Worm (Caenorhabditis elegans): ENCODE measurements around the gene Y51A2B.5.

- TF ChIP-seq sox-4 (tag; optimal IDR thresholded peaks at IDR 0.05): no peak
- TF ChIP-seq C38D4.7 (GFP tag; optimal IDR thresholded peaks at IDR 0.05): no peak
- TF ChIP-seq pax-1 (tag; optimal IDR thresholded peaks at IDR 0.05): no peak
- TF ChIP-seq nhr-11 (tag; optimal IDR thresholded peaks at IDR 0.05): no peak
- no peak for TF ChIP-seq ceh-9 (tag; optimal IDR thresholded peaks at IDR 0.05)
- no peak for TF ChIP-seq F13H6.1 (tag; optimal IDR thresholded peaks at IDR 0.05)
- no peak for TF ChIP-seq npax-4 (tag; optimal IDR thresholded peaks at IDR 0.05)
- no peak for TF ChIP-seq fkh-6 (tag; optimal IDR thresholded peaks at IDR 0.05)
- no peak for TF ChIP-seq lin-11 (tag; optimal IDR thresholded peaks at IDR 0.05)
- TF ChIP-seq pha-4 (tag; optimal IDR thresholded peaks at IDR 0.05): no peak
Measured at ce11 chrV:18389046-18389445, at the start of gene Y51A2B.5, which contains the start of gene Y51A2B.4.
